Fruit fly (Drosophila melanogaster) S2 (cell line): ENCODE results near the gene Nnp-1.
A peak's percentile ranks its signal among the peaks of the same experiment; 100 is the strongest.

ENCODE experiments used
- CG8478 ChIP-seq: fragments of >200 bp; optimal IDR thresholded peaks from 2 replicates; lab custom pipeline; 2018
- CTCF ChIP-seq, 2 experiments: fragments of >200 bp; optimal IDR thresholded peaks; 2 replicates each; lab custom pipeline; 2018

The Nnp-1 gene

DNA sequence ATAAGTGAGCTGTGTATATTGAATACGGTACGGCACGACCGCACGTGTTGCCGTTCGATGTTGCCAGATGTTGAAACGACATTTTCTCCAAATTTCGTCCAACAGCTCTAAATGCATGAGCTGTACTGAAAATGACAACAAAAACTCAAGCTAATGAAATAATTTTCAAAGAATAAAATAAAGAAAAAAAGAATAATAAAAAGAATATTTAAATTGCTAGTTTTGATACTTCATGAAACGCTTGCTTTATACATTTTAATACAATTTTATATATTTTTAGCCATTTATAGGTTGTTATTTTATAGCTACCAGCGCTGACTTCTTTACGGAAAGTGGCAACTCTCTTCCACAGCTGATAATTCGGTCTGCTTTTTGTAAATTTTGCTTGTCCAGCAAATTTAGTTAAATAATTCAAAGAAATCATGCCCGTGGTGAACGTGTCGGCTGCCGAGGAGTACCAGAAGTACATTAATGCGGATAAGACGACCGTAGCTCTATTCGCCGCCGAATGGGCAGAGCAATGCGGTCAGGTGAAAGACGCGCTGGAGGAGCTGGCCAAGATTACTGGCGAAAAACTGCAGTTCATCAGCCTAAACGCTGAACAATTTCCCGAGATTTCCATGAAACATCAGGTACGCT, at the start of gene Nnp-1, which contains the start of gene Grx3:
Gene Nnp-1, minus strand, starts transcription at position 81 of the 639 bp plus-strand sequence.
Gene Grx3, plus strand, starts transcription at position 339 of the 639 bp plus-strand sequence.
- TF ChIP-seq CTCF (optimal IDR thresholded peaks at IDR 0.05; lab: Kevin White, UChicago) (no peak), CG8478 (no peak)

DNA sequence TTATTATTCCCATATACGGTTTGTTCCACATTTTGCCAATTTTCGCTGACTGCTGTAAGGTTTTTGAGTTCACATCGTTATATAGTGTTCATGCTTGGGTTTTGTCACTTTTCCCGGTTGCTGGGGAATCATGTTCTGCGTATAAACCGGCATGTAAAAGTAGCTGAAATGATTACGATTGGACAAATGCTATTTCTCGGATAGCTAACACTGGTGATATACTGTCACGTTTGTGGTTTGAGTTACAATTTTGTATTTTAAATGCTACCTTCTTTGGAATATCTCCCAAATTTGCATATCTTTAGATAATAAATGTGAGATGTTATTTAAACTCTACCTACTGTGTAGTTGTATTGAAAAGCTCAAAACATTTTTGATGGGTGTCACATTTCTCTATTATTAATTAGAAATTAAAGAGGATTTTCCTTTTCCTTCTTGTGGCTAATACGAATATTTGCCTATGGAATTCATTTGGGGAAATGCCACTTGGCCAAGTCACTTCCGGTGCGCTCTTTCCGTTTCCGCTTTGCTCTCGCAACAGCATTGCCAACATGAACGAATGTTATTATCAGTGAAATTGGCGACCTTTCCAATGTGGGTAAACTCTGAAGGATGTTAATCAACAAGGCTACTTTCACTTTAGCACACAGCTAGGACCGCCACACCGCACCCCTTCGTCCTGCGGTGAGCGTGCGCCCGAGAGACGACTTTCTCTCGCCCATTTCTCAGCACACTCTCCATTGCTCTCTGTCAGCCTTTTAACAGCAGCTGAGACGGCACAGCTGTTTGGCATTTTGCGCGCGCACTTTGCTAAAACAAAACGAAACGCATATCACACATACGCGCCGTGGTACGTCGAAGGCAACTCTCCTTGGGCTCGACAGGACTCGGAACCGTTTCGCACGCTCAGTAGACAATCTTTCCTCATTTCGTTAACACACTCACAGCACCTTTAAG, 48.8 kb upstream of the Nnp-1 start, which contains the start of the genes CG16956, CG42784 and CG43850:
Gene CG16956, minus strand, starts transcription at position 51 of the 957 bp plus-strand sequence.
Gene CG42784, plus strand, starts transcription at position 907 of the 957 bp plus-strand sequence.
Gene CG43850, plus strand, starts transcription at position 907 of the 957 bp plus-strand sequence.
- TF ChIP-seq CG8478 (no peak), CTCF (optimal IDR thresholded peaks at IDR 0.05; lab: Kevin White, UChicago) (no peak)

- TF ChIP-seq CTCF (optimal IDR thresholded peaks at IDR 0.05; lab: Kevin White, UChicago): no peak
- no peak for TF ChIP-seq CG8478
Observed at dm6 chr2L:13412219-13412618, 46.2 kb upstream of the Nnp-1 start, which contains the start of gene Flad2. TSS of gene Flad2 (plus strand) at chr2L:13412519.

dm6 chr2L:13411566-13411965, 45.6 kb upstream of the Nnp-1 start, which contains the start of gene Vm34Ca:
TSS of gene Vm34Ca (minus strand) at chr2L:13411631.
- TF ChIP-seq CTCF (optimal IDR thresholded peaks at IDR 0.05; lab: Kevin White, UChicago) (no peak), CG8478 (no peak)

dm6 chr2L:13399565-13399964, 33.6 kb upstream of the Nnp-1 start:
- no peak for TF ChIP-seq CTCF (optimal IDR thresholded peaks at IDR 0.05; lab: Kevin White, UChicago)
- no peak for TF ChIP-seq CG8478

DNA sequence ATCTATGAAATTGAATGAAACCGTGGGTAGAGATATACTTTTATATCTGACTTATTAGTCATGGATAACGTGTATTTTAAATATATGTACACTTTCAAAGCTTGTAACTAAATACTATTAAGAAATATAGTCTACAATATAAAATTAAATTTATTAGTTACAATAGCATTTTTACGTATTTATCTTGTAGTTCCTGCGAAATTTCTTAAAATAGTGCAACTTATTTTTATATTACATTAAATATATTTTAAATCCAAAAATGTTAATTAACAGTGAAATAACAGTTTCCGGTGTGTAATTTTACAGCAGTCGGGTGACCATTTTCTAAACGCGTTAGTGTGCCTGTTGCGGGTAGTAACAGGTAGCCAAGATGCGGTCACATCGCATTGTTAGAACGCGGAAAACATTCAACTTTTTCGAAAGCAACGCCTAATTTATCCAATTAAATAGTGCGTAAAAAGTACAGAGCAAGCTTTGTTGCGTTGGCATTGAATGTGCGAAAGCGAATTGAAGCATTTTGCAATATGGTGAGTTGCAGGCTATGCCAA, 32.7 kb upstream of the Nnp-1 start, which contains the start of the genes CG10859 and CG7110:
Gene CG10859, minus strand, starts transcription at position 51 of the 548 bp plus-strand sequence.
Gene CG7110, plus strand, starts transcription at position 378 of the 548 bp plus-strand sequence.
- TF ChIP-seq CTCF (optimal IDR thresholded peaks at IDR 0.05; lab: Kevin White, UChicago) (no peak), CG8478 (no peak)

DNA sequence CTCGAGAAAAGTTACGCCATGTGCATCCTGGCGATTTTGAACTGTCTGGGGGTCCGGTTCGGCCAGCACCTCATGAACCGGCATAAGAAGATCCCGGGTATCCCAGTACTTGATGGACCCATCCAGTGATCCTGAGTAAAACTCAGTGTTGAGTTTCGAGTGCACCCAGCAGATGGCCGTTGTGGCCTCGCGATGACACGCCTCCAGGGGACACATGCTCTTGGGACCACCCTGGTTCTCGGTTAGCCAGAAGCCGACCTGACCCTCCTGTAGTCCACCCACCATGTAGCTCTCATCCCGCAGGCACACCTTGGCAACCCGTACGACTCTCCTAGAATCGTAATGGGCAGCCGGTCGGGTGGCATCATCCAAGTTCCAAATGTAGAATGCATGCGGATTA, 31.4 kb upstream of the Nnp-1 start:
- no peak for TF ChIP-seq CG8478
- no peak for TF ChIP-seq CTCF (optimal IDR thresholded peaks at IDR 0.05; lab: Kevin White, UChicago)

DNA sequence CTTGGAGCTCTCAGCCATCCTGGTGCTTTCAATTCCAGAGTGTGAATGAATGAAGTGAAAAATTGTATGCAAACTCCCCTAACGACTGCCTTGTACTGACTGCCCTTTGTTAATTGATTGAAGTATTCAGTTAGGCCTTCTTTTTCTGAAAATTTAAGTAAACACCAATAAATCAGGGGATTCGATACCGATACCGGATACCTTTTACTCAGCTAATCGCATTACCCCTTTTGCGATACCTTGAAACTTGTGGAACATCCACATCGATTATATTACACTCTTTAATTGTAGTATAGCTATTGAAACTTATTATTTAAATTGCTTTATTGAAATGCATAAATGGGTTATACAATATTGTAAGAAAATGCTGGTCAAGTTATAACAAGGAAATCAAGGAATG, 30.1 kb upstream of the Nnp-1 start, which contains the start of gene CG16957:
Gene CG16957, minus strand, starts transcription at position 101 of the 400 bp plus-strand sequence.
- TF ChIP-seq CG8478 (no peak), CTCF (optimal IDR thresholded peaks at IDR 0.05; lab: Kevin White, UChicago) (no peak)

DNA sequence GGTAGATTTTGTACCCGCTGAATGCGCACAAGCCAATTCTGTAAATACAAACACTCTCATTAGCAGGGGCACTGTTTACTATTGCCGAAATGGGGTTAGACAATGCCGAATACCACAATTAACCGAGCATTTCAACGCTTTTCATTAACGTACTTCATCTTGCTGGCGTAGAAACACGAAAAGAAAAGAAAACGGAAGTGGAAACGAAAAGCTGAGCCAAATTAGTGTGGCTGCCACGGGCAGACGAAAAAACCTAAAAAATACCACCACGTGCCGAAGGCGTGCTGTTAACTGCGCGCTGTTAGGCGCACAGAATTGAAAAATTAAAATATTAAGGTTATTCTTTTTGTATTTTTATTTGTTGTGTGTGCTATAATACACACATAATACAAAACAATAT, 28.9 kb upstream of the Nnp-1 start, which contains the start of gene RpL24:
Gene RpL24, minus strand, starts transcription at position 229 of the 400 bp plus-strand sequence.
- peak in 1 of 2 experiments; percentile 46 for TF ChIP-seq CTCF (optimal IDR thresholded peaks at IDR 0.05; lab: Kevin White, UChicago)
- TF ChIP-seq CG8478: no peak

DNA sequence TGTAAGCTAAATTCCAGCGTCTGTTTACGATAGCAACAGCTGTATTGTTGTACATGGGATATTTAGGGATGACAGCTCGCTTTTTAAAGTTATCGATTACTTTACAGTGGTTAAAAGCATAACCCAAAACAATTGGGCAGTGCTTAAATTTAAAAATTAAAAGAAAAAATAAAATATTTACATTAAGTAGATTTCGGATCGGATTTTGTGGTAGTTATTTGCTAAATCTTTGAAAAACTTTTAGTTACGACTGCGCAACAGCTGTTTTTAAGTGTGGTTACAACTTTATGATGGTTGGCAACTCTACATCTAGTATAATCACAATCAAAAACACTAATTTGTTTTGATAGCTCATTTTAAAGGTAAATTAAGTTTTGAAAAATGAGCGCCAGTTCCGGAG, 21.3 kb upstream of the Nnp-1 start, which contains the start of the genes Ing5 and CG7099:
Gene Ing5, minus strand, starts transcription at position 58 of the 400 bp plus-strand sequence.
Gene CG7099, plus strand, starts transcription at position 317 of the 400 bp plus-strand sequence.
- TF ChIP-seq CG8478 (no peak), CTCF (optimal IDR thresholded peaks at IDR 0.05; lab: Kevin White, UChicago) (no peak)

dm6 chr2L:13382351-13383029, 16.5 kb upstream of the Nnp-1 start, which contains the start of gene loqs:
TSS of gene loqs (plus strand) at chr2L:13382652.
- TF ChIP-seq CG8478 (no peak), CTCF (optimal IDR thresholded peaks at IDR 0.05; lab: Kevin White, UChicago) (no peak)

DNA sequence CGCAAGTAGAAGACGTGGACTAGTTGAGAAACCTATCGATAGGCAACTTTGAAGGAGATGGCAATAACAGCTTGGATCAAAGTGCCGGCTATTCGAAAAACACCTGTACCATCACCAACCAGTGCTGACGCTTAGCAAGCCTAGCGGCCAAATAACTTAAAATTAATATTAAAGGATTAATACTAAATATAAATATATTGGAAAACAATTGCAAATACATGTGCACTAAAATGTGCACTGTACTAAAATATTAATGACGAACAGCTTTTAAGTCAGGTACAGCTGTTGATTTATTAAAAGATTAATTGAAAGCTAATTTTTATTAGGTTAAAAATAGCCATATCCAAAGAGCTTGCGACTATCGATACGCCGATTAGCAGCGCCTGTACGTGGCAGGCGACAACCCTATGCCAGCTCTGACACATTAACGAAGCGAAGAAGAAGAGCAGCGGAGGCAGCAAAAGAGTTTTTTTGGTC, 12.5 kb upstream of the Nnp-1 start, which contains the start of the genes CG9302 and beta'COP:
Gene CG9302, minus strand, starts transcription at position 51 of the 477 bp plus-strand sequence.
Gene beta'COP, plus strand, starts transcription at position 415 of the 477 bp plus-strand sequence.
- TF ChIP-seq CG8478 (no peak), CTCF (optimal IDR thresholded peaks at IDR 0.05; lab: Kevin White, UChicago) (no peak)

dm6 chr2L:13376086-13376485, 10.1 kb upstream of the Nnp-1 start:
- no peak for TF ChIP-seq CG8478
